Worm (Caenorhabditis elegans) whole organism, mixed stage, embryonic: ENCODE measurements around the gene C03H5.7.

Source experiments
- ceh-83 ChIP-seq: fragments of 200-800 bp; sonication (Bioruptor generic); optimal IDR thresholded peaks from 2 replicates; lab custom pipeline; 2018; ENCODE audit warnings: mild to moderate bottlenecking, missing genetic modification characterization, missing compliant biosample characterization
- ham-2 ChIP-seq: fragments of 200-800 bp; sonication (Bioruptor generic); optimal IDR thresholded peaks from 2 replicates; lab custom pipeline; 2018; ENCODE audit warnings: mild to moderate bottlenecking, missing genetic modification characterization, missing compliant biosample characterization
- lsy-2 ChIP-seq: fragments of 150-350 bp; optimal IDR thresholded peaks from 2 replicates; lab custom pipeline; 2014; ENCODE audit warnings: missing biosample characterization, missing genetic modification characterization
- mab-5 ChIP-seq: fragments of 150-350 bp; optimal IDR thresholded peaks from 2 replicates; lab custom pipeline; 2014; ENCODE audit warnings: missing biosample characterization, missing genetic modification characterization
- mep-1 ChIP-seq: fragments of 150-350 bp; optimal IDR thresholded peaks from 2 replicates; lab custom pipeline; 2017; ENCODE audit warnings: missing biosample characterization, missing genetic modification reagents, missing genetic modification characterization, inconsistent platforms
- mls-2 ChIP-seq: sonication (generic microtip); optimal IDR thresholded peaks from 2 replicates; lab custom pipeline; 2016; ENCODE audit warnings: mild to moderate bottlenecking, missing genetic modification characterization, moderate library complexity, missing compliant biosample characterization
- nhr-12 ChIP-seq: fragments of 150-350 bp; optimal IDR thresholded peaks from 2 replicates; lab custom pipeline; 2014; ENCODE audit warnings: missing biosample characterization, missing genetic modification characterization
- nhr-237 ChIP-seq: fragments of 150-350 bp; optimal IDR thresholded peaks from 2 replicates; lab custom pipeline; 2014; ENCODE audit warnings: missing biosample characterization, missing genetic modification characterization
- nhr-28 ChIP-seq: fragments of 150-350 bp; optimal IDR thresholded peaks from 2 replicates; lab custom pipeline; 2014; ENCODE audit warnings: missing biosample characterization, missing genetic modification characterization
- nhr-76 ChIP-seq: sonication (generic microtip); optimal IDR thresholded peaks from 2 replicates; lab custom pipeline; 2017; ENCODE audit warnings: missing biosample characterization, missing genetic modification characterization
- snpc-4 ChIP-seq: fragments of 150-350 bp; optimal IDR thresholded peaks from 2 replicates; lab custom pipeline; 2014; ENCODE audit warnings: missing biosample characterization, missing genetic modification characterization
- unc-62 ChIP-seq: fragments of 150-350 bp; optimal IDR thresholded peaks from 2 replicates; lab custom pipeline; 2014; ENCODE audit warnings: missing biosample characterization, missing genetic modification reagents, missing genetic modification characterization
- ztf-11 ChIP-seq: fragments of 150-350 bp; optimal IDR thresholded peaks from 2 replicates; lab custom pipeline; 2014; ENCODE audit warnings: missing biosample characterization, missing genetic modification characterization

ce11 chrII:372235-372634 lies 7.8 kb upstream of the C03H5.7 start:
- TF ChIP-seq unc-62 (GFP tag; lab: Kevin White, UChicago) (no peak), mab-5 (tag; lab: Kevin White, UChicago) (no peak), nhr-76 (no peak), nhr-237 (no peak), lsy-2 (tag; lab: Kevin White, UChicago) (no peak), ztf-11 (tag; lab: Kevin White, UChicago) (no peak), ceh-83 (GFP tag; lab: Kevin White, UChicago) (no peak), nhr-28 (no peak), mls-2 (no peak), mep-1 (tag; lab: Kevin White, UChicago) (no peak), snpc-4 (tag; lab: Kevin White, UChicago) (no peak), ham-2 (GFP tag; lab: Kevin White, UChicago) (no peak), nhr-12 (tag; lab: Kevin White, UChicago) (no peak)
